Worm (Caenorhabditis elegans) whole organism, late embryonic: ENCODE results near the gene set-12.

ENCODE experiments used
- K09A11.1 ChIP-seq: sonication (generic microtip); optimal IDR thresholded peaks from 2 replicates; lab custom pipeline; 2017; ENCODE audit warnings: antibody characterized with exemption, mild to moderate bottlenecking, missing genetic modification characterization, missing compliant biosample characterization; ENCODE audit not compliant: insufficient read depth
- T23F11.4 ChIP-seq: fragments of 200-800 bp; sonication (Bioruptor generic); optimal IDR thresholded peaks from 2 replicates; lab custom pipeline; 2018; ENCODE audit warnings: mild to moderate bottlenecking, missing genetic modification characterization, missing compliant biosample characterization
- ceh-45 ChIP-seq: fragments of 200-800 bp; sonication (Bioruptor generic); IDR thresholded peaks from 2 replicates; pipeline ENCODE4 v1.3.6; 2022; ENCODE audit warnings: missing genetic modification reagents, missing genetic modification characterization, missing compliant biosample characterization
- hlh-6 ChIP-seq: sonication (generic microtip); optimal IDR thresholded peaks from 2 replicates; lab custom pipeline; 2016; ENCODE audit warnings: missing genotype, missing genetic modification characterization, missing compliant biosample characterization
- npax-4 ChIP-seq: sonication (generic microtip); optimal IDR thresholded peaks from 2 replicates; lab custom pipeline; 2016; ENCODE audit warnings: missing genetic modification characterization, missing compliant biosample characterization
- odd-2 ChIP-seq: sonication (generic microtip); optimal IDR thresholded peaks from 2 replicates; lab custom pipeline; 2017; ENCODE audit warnings: antibody characterized with exemption, mild to moderate bottlenecking, missing genetic modification characterization, missing compliant biosample characterization
- ztf-16 ChIP-seq: sonication (generic microtip); optimal IDR thresholded peaks from 2 replicates; lab custom pipeline; 2017; ENCODE audit warnings: missing genetic modification characterization, missing compliant biosample characterization

Gene set-12

ce11 chrX:7689119-7689518 lies 47.0 kb downstream of the set-12 start, which contains the start of gene clik-2:
Gene clik-2 (minus strand): TSS chrX:7689219.
- no peak for TF ChIP-seq ceh-45 (GFP tag; lab: Robert Waterston, UW)
- TF ChIP-seq T23F11.4 (GFP tag; lab: Kevin White, UChicago): no peak
- TF ChIP-seq hlh-6: no peak
- TF ChIP-seq K09A11.1: no peak
- no peak for TF ChIP-seq npax-4 (tag; lab: Kevin White, UChicago)
- no peak for TF ChIP-seq ztf-16 (tag; lab: Kevin White, UChicago)
- no peak for TF ChIP-seq odd-2 (tag; lab: Kevin White, UChicago)
